Fruit fly (Drosophila melanogaster) whole organism, embryonic: ENCODE results near the gene usp.

Experiments
- Abd-B ChIP-seq: fragments of 200-800 bp; sonication (Bioruptor generic); optimal IDR thresholded peaks from 2 replicates; lab custom pipeline; 2018; ENCODE audit warnings: missing biosample characterization, mild to moderate bottlenecking, missing genetic modification characterization, moderate library complexity
- Ada2b ChIP-seq: fragments of 200-800 bp; sonication (Bioruptor generic); IDR thresholded peaks from 2 replicates; pipeline ENCODE4 v1.3.6; 2022; ENCODE audit warnings: missing biosample characterization, missing genetic modification characterization
- Blimp-1 ChIP-seq: fragments of 200-800 bp; sonication (Bioruptor generic); optimal IDR thresholded peaks from 3 replicates; lab custom pipeline; 2018; ENCODE audit warnings: missing biosample characterization, missing genetic modification characterization, mild to moderate bottlenecking, moderate library complexity, missing genetic modification reagents
- CG12391 ChIP-seq: fragments of 200-800 bp; sonication (Bioruptor generic); optimal IDR thresholded peaks from 3 replicates; lab custom pipeline; 2018; ENCODE audit warnings: missing biosample characterization, mild to moderate bottlenecking, missing genetic modification characterization, moderate library complexity
- CG12942 ChIP-seq: fragments of 200-800 bp; sonication (Bioruptor generic); optimal IDR thresholded peaks from 3 replicates; lab custom pipeline; 2016; ENCODE audit warnings: missing biosample characterization, missing genetic modification characterization
- CG13123 ChIP-seq: fragments of 200-800 bp; sonication (Bioruptor generic); optimal IDR thresholded peaks from 2 replicates; lab custom pipeline; 2016; ENCODE audit warnings: missing biosample characterization, missing genetic modification characterization
- CG13424 ChIP-seq: fragments of 200-800 bp; sonication (Bioruptor generic); optimal IDR thresholded peaks from 2 replicates; lab custom pipeline; 2019; ENCODE audit warnings: missing biosample characterization, mild to moderate bottlenecking, missing genetic modification characterization, moderate library complexity
- CG14965 ChIP-seq: fragments of 200-800 bp; sonication (Bioruptor generic); optimal IDR thresholded peaks from 2 replicates; lab custom pipeline; 2016; ENCODE audit warnings: missing biosample characterization, missing genetic modification characterization, borderline replicate concordance
- CG16863 ChIP-seq: fragments of 200-800 bp; sonication (Bioruptor generic); optimal IDR thresholded peaks from 3 replicates; lab custom pipeline; 2016; ENCODE audit warnings: missing biosample characterization, missing genetic modification characterization
- CG17385 ChIP-seq: fragments of 200-800 bp; sonication (Bioruptor generic); optimal IDR thresholded peaks from 3 replicates; lab custom pipeline; 2018; ENCODE audit warnings: missing biosample characterization, mild to moderate bottlenecking, missing genetic modification characterization
- CG2678 ChIP-seq: fragments of 200-800 bp; sonication (Bioruptor generic); optimal IDR thresholded peaks from 3 replicates; lab custom pipeline; 2019; ENCODE audit warnings: missing biosample characterization, mild to moderate bottlenecking, missing genetic modification characterization, moderate library complexity
- CG31365 ChIP-seq: fragments of 200-800 bp; sonication (Bioruptor generic); optimal IDR thresholded peaks from 2 replicates; lab custom pipeline; 2018; ENCODE audit warnings: missing biosample characterization, mild to moderate bottlenecking, missing genetic modification characterization
- CG31441 ChIP-seq: fragments of 200-800 bp; sonication (Bioruptor generic); IDR thresholded peaks from 2 replicates; pipeline ENCODE4 v1.3.6; 2022; ENCODE audit warnings: missing biosample characterization, missing genetic modification characterization
- CG32772 ChIP-seq: fragments of 200-800 bp; sonication (Bioruptor generic); IDR thresholded peaks from 2 replicates; pipeline ENCODE4 v1.3.6; 2022; ENCODE audit warnings: missing biosample characterization, missing genetic modification characterization
- CG3726 ChIP-seq: fragments of 200-800 bp; sonication (Bioruptor generic); IDR thresholded peaks from 3 replicates; pipeline ENCODE4, ENCODE4 v1.3.6; 2022; ENCODE audit warnings: missing biosample characterization, missing genetic modification characterization
- CG4730 ChIP-seq: fragments of 200-800 bp; sonication (Bioruptor generic); IDR thresholded peaks from 2 replicates; pipeline ENCODE4 v1.3.6; 2022; ENCODE audit warnings: missing biosample characterization, missing genetic modification characterization
- CG5953 ChIP-seq: fragments of 200-800 bp; sonication (Bioruptor generic); IDR thresholded peaks from 2 replicates; pipeline ENCODE4 v1.3.6; 2022; ENCODE audit warnings: missing biosample characterization, missing genetic modification characterization
- CG8924 ChIP-seq: fragments of 200-800 bp; optimal IDR thresholded peaks from 3 replicates; lab custom pipeline; 2019; ENCODE audit warnings: missing biosample characterization, mild to moderate bottlenecking, missing genetic modification characterization, moderate library complexity
- CG9215 ChIP-seq: fragments of 200-800 bp; sonication (Bioruptor generic); IDR thresholded peaks from 2 replicates; pipeline ENCODE4 v1.3.6; 2022; ENCODE audit warnings: missing biosample characterization, missing genetic modification characterization
- CG9932 ChIP-seq: fragments of 200-800 bp; sonication (Bioruptor generic); IDR thresholded peaks from 2 replicates; pipeline ENCODE4 v1.3.6; 2022; ENCODE audit warnings: missing biosample characterization, missing genetic modification characterization
- Chrac-16 ChIP-seq: fragments of 200-800 bp; sonication (Bioruptor generic); optimal IDR thresholded peaks from 3 replicates; lab custom pipeline; 2016; ENCODE audit warnings: missing biosample characterization, missing genetic modification characterization
- CrebB ChIP-seq: fragments of 200-800 bp; sonication (Bioruptor generic); optimal IDR thresholded peaks from 3 replicates; lab custom pipeline; 2018; ENCODE audit warnings: missing biosample characterization, mild to moderate bottlenecking, missing genetic modification characterization
- Elba2 ChIP-seq: fragments of 200-800 bp; sonication (Bioruptor generic); optimal IDR thresholded peaks from 3 replicates; lab custom pipeline; 2016; ENCODE audit warnings: missing biosample characterization, missing genetic modification characterization
- Fer2 ChIP-seq: fragments of 200-800 bp; sonication (Bioruptor generic); optimal IDR thresholded peaks from 2 replicates; lab custom pipeline; 2018; ENCODE audit warnings: missing biosample characterization, mild to moderate bottlenecking, missing genetic modification characterization, moderate library complexity
- HLH54F ChIP-seq: fragments of 200-800 bp; sonication (Bioruptor generic); optimal IDR thresholded peaks from 3 replicates; lab custom pipeline; 2016; ENCODE audit warnings: missing biosample characterization, missing genetic modification characterization
- Hsf ChIP-seq: fragments of 200-800 bp; sonication (Bioruptor generic); optimal IDR thresholded peaks from 3 replicates; lab custom pipeline; 2016; ENCODE audit warnings: missing biosample characterization, missing genetic modification characterization
- Mes4 ChIP-seq: fragments of 200-800 bp; sonication (Bioruptor generic); optimal IDR thresholded peaks from 2 replicates; lab custom pipeline; 2016; ENCODE audit warnings: missing biosample characterization, missing genetic modification characterization
- Nf-YA ChIP-seq: fragments of 200-800 bp; sonication (Bioruptor generic); IDR thresholded peaks from 2 replicates; pipeline ENCODE4 v1.3.6; 2022; ENCODE audit warnings: missing biosample characterization, missing genetic modification characterization
- Sox100B ChIP-seq: fragments of 200-800 bp; sonication (Bioruptor generic); optimal IDR thresholded peaks from 3 replicates; lab custom pipeline; 2018; ENCODE audit warnings: missing biosample characterization, mild to moderate bottlenecking, missing genetic modification characterization
- Spps ChIP-seq: fragments of 200-800 bp; sonication (Bioruptor generic); optimal IDR thresholded peaks from 2 replicates; lab custom pipeline; 2018; ENCODE audit warnings: missing biosample characterization, mild to moderate bottlenecking, missing genetic modification characterization
- Sry-β ChIP-seq: fragments of 200-800 bp; sonication (Bioruptor generic); optimal IDR thresholded peaks from 2 replicates; lab custom pipeline; 2018; ENCODE audit warnings: missing biosample characterization, mild to moderate bottlenecking, missing genetic modification characterization, moderate library complexity
- amos ChIP-seq: fragments of 200-800 bp; sonication (Bioruptor generic); IDR thresholded peaks from 2 replicates; pipeline ENCODE4 v1.3.6; 2022; ENCODE audit warnings: missing biosample characterization, missing genetic modification characterization; ENCODE audit not compliant: partially characterized antibody
- ara ChIP-seq: fragments of 200-800 bp; sonication (Bioruptor generic); IDR thresholded peaks from 2 replicates; pipeline ENCODE4 v1.3.6; 2022; ENCODE audit warnings: missing biosample characterization, missing genetic modification characterization
- bbx ChIP-seq: fragments of 200-800 bp; sonication (Bioruptor generic); IDR thresholded peaks from 2 replicates; pipeline ENCODE4 v1.3.6; 2022; ENCODE audit warnings: missing biosample characterization, missing genetic modification characterization; ENCODE audit not compliant: partially characterized antibody
- bigmax ChIP-seq: fragments of 200-800 bp; sonication (Bioruptor generic); optimal IDR thresholded peaks from 2 replicates; lab custom pipeline; 2018; ENCODE audit warnings: missing biosample characterization, mild to moderate bottlenecking, missing genetic modification characterization
- cato ChIP-seq: fragments of 200-800 bp; sonication (Bioruptor generic); optimal IDR thresholded peaks from 2 replicates; lab custom pipeline; 2016; ENCODE audit warnings: missing biosample characterization, missing genetic modification characterization, borderline replicate concordance
- da ChIP-seq: fragments of 200-800 bp; sonication (Bioruptor generic); optimal IDR thresholded peaks from 2 replicates; lab custom pipeline; 2016; ENCODE audit warnings: missing biosample characterization, missing genetic modification characterization
- dan ChIP-seq: fragments of 200-800 bp; sonication (Bioruptor generic); IDR thresholded peaks from 2 replicates; pipeline ENCODE4 v1.3.6; 2022; ENCODE audit warnings: missing biosample characterization, missing genetic modification characterization
- dmrt99B ChIP-seq: fragments of 200-800 bp; sonication (Bioruptor generic); optimal IDR thresholded peaks from 2 replicates; lab custom pipeline; 2018; ENCODE audit warnings: missing biosample characterization, mild to moderate bottlenecking, missing genetic modification characterization, moderate library complexity
- ftz-f1 ChIP-seq: fragments of 200-800 bp; sonication (Bioruptor generic); optimal IDR thresholded peaks from 2 replicates; lab custom pipeline; 2016; ENCODE audit warnings: missing biosample characterization, missing genetic modification characterization
- jigr1 ChIP-seq: fragments of 200-800 bp; sonication (Bioruptor generic); IDR thresholded peaks from 3 replicates; pipeline ENCODE4 v1.3.6; 2022; ENCODE audit warnings: missing biosample characterization, missing genetic modification characterization
- lilli ChIP-seq: fragments of 200-800 bp; sonication (Bioruptor generic); optimal IDR thresholded peaks from 3 replicates; lab custom pipeline; 2016; ENCODE audit warnings: missing biosample characterization, missing genetic modification characterization
- luna ChIP-seq: fragments of 200-800 bp; sonication (Bioruptor generic); optimal IDR thresholded peaks from 2 replicates; lab custom pipeline; 2016; ENCODE audit warnings: missing biosample characterization, missing genetic modification characterization
- pb ChIP-seq: fragments of 200-800 bp; sonication (Bioruptor generic); optimal IDR thresholded peaks from 3 replicates; lab custom pipeline; 2016; ENCODE audit warnings: missing biosample characterization, missing genetic modification characterization
- pho ChIP-seq: fragments of 200-800 bp; sonication (Bioruptor generic); optimal IDR thresholded peaks from 2 replicates; lab custom pipeline; 2016; ENCODE audit warnings: missing biosample characterization, missing genetic modification characterization
- sens-2 ChIP-seq: fragments of 200-800 bp; sonication (Bioruptor generic); IDR thresholded peaks from 2 replicates; pipeline ENCODE4 v1.3.6; 2022; ENCODE audit warnings: missing biosample characterization, missing genetic modification characterization
- slbo ChIP-seq: fragments of 200-800 bp; sonication (Bioruptor generic); IDR thresholded peaks from 2 replicates; pipeline ENCODE4 v1.3.6; 2022; ENCODE audit warnings: missing biosample characterization, missing genetic modification characterization
- tin ChIP-seq: fragments of 200-800 bp; sonication (Bioruptor generic); optimal IDR thresholded peaks from 3 replicates; lab custom pipeline; 2016; ENCODE audit warnings: missing biosample characterization, missing genetic modification characterization
- trh ChIP-seq: fragments of 200-800 bp; sonication (Bioruptor generic); optimal IDR thresholded peaks from 2 replicates; lab custom pipeline; 2016; ENCODE audit warnings: missing biosample characterization, missing genetic modification characterization
- vnd ChIP-seq: fragments of 200-800 bp; sonication (Bioruptor generic); IDR thresholded peaks from 3 replicates; pipeline ENCODE4 v1.3.6; 2022; ENCODE audit warnings: missing biosample characterization, missing genetic modification characterization; ENCODE audit not compliant: partially characterized antibody
- vvl ChIP-seq: fragments of 200-800 bp; sonication (Bioruptor generic); IDR thresholded peaks from 2 replicates; pipeline ENCODE4 v1.3.6; 2022; ENCODE audit warnings: missing biosample characterization, missing genetic modification characterization

Gene usp

DNA sequence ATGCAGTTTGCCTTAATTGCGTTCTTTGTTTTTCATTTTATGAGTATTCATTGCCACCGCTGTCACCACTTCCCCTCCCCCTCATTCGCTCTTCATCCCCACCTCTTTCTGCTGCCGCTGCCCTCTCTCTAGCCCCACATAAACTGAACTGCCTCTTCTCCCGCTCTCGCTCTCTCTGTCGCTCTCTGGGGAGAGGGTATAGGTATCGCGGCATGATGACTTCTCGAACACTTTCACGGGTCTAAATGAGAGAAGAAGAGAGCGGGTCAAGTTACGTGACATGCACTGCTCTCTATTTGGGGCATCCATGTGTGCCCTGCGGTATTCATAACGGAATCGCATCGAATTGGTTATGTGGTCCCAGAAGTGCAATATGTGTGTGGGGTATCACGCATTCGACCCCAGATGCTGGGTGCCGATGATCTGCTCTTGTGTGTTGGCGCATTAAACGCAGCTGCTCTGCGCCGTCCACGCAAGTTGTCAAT lies 41.6 kb upstream of the usp start (continued):
- peak; percentile 77 for TF ChIP-seq Ada2b (GFP tag; lab: Robert Waterston, UW)
- peak; percentile 86 for TF ChIP-seq dmrt99B (tag; lab: Kevin White, UChicago)
- peak; percentile 90 for TF ChIP-seq CG16863 (GFP tag; lab: Kevin White, UChicago)
- peak; percentile 74 for TF ChIP-seq CG2678 (tag; lab: Kevin White, UChicago)
- peak; percentile 67 for TF ChIP-seq da (GFP tag; lab: Kevin White, UChicago)
- 0 out of 3 replicates have a peak, but pooled peaks have one; percentile 16 for TF ChIP-seq vnd
- TF ChIP-seq CG12942, result peak; percentile 76
- peak; percentile 70 for TF ChIP-seq pho (GFP tag; lab: Kevin White, UChicago)
- TF ChIP-seq CG12391 (tag; lab: Kevin White, UChicago), result peak; percentile 85
- peak; percentile 82 for TF ChIP-seq slbo (GFP tag; lab: Robert Waterston, UW)
- peak; percentile 30 for TF ChIP-seq ftz-f1 (GFP tag; lab: Kevin White, UChicago)
- no peak for TF ChIP-seq Elba2 (GFP tag; lab: Kevin White, UChicago)
- peak; percentile 76; the same call in 2 of the 3 replicates for TF ChIP-seq jigr1 (GFP tag; lab: Robert Waterston, UW)
- peak; percentile 86 for TF ChIP-seq CG8924 (tag; lab: Kevin White, UChicago)
- peak; percentile 83 for TF ChIP-seq Mes4 (GFP tag; lab: Kevin White, UChicago)
- TF ChIP-seq CG31441 (GFP tag; lab: Robert Waterston, UW), result peak; percentile 78
- peak; percentile 52 for TF ChIP-seq Sox100B (GFP tag; lab: Kevin White, UChicago)
- TF ChIP-seq CG5953, result peak; percentile 74
- no peak for TF ChIP-seq amos (GFP tag; lab: Robert Waterston, UW)
- peak; percentile 81 for TF ChIP-seq Chrac-16 (GFP tag; lab: Kevin White, UChicago)
- peak; percentile 84 for TF ChIP-seq Blimp-1 (GFP tag; lab: Kevin White, UChicago)
- no peak for TF ChIP-seq Fer2 (tag; lab: Kevin White, UChicago)
- TF ChIP-seq pb (GFP tag; lab: Kevin White, UChicago), result peak; percentile 83
- peak; percentile 94 for TF ChIP-seq vvl (GFP tag; lab: Robert Waterston, UW)
- TF ChIP-seq cato, result peak; percentile 25
- TF ChIP-seq Sry-β, result peak; percentile 14
- TF ChIP-seq CG9932 (GFP tag; lab: Robert Waterston, UW), result peak; percentile 56
- peak; percentile 59 for TF ChIP-seq bigmax (GFP tag; lab: Kevin White, UChicago)
- peak; percentile 81 for TF ChIP-seq lilli (GFP tag; lab: Kevin White, UChicago)
- TF ChIP-seq ara (GFP tag; lab: Robert Waterston, UW), result peak; percentile 84
- peak; percentile 73 for TF ChIP-seq CrebB
- peak; percentile 75; the same call in 2 of the 3 replicates for TF ChIP-seq CG3726
- TF ChIP-seq Spps (tag; lab: Kevin White, UChicago), result peak; percentile 43
- TF ChIP-seq tin (GFP tag; lab: Kevin White, UChicago), result peak; percentile 82
- TF ChIP-seq CG32772 (GFP tag; lab: Robert Waterston, UW), result peak; percentile 83
- TF ChIP-seq Abd-B (GFP tag; lab: Kevin White, UChicago), result peak; percentile 77
- TF ChIP-seq CG13123, result peak; percentile 27
- no peak for TF ChIP-seq luna (GFP tag; lab: Kevin White, UChicago)
- TF ChIP-seq bbx (GFP tag; lab: Robert Waterston, UW), result no peak
- peak; percentile 69 for TF ChIP-seq sens-2 (GFP tag; lab: Robert Waterston, UW)
- peak; percentile 68 for TF ChIP-seq Nf-YA (GFP tag; lab: Robert Waterston, UW)
- TF ChIP-seq HLH54F (GFP tag; lab: Kevin White, UChicago), result peak; percentile 71
- peak; percentile 76 for TF ChIP-seq Hsf
- peak; percentile 64 for TF ChIP-seq CG14965 (GFP tag; lab: Kevin White, UChicago)
- TF ChIP-seq dan (GFP tag; lab: Robert Waterston, UW), result peak; percentile 42; the same call in 1 of the 2 replicates
- peak; percentile 81 for TF ChIP-seq CG4730 (GFP tag; lab: Robert Waterston, UW)
- peak; percentile 50; the same call in 1 of the 2 replicates for TF ChIP-seq CG9215
- peak; percentile 73 for TF ChIP-seq CG13424 (tag; lab: Kevin White, UChicago)
- peak; percentile 74 for TF ChIP-seq CG31365 (tag; lab: Kevin White, UChicago)
- TF ChIP-seq trh, result peak; percentile 25
- peak; percentile 78 for TF ChIP-seq CG17385 (GFP tag; lab: Kevin White, UChicago)
